Worm (Caenorhabditis elegans) whole organism, mixed stage, embryonic: ENCODE results near the gene M70.3.

ENCODE experiments used
- drap-1 ChIP-seq: fragments of 200-800 bp; sonication (Bioruptor generic); optimal IDR thresholded peaks from 3 replicates; lab custom pipeline; 2018; ENCODE audit warnings: mild to moderate bottlenecking, missing genetic modification characterization, missing compliant biosample characterization
- lsy-2 ChIP-seq: fragments of 150-350 bp; optimal IDR thresholded peaks from 2 replicates; lab custom pipeline; 2014; ENCODE audit warnings: missing biosample characterization, missing genetic modification characterization
- mep-1 ChIP-seq: fragments of 150-350 bp; optimal IDR thresholded peaks from 2 replicates; lab custom pipeline; 2017; ENCODE audit warnings: missing biosample characterization, missing genetic modification reagents, missing genetic modification characterization, inconsistent platforms
- nhr-28 ChIP-seq: fragments of 150-350 bp; optimal IDR thresholded peaks from 2 replicates; lab custom pipeline; 2014; ENCODE audit warnings: missing biosample characterization, missing genetic modification characterization
- pha-4 ChIP-seq: fragments of 150-350 bp; optimal IDR thresholded peaks from 2 replicates; lab custom pipeline; 2018; ENCODE audit warnings: missing biosample characterization, missing genetic modification reagents, missing genetic modification characterization
- snpc-4 ChIP-seq: fragments of 150-350 bp; optimal IDR thresholded peaks from 2 replicates; lab custom pipeline; 2014; ENCODE audit warnings: missing biosample characterization, missing genetic modification characterization

DNA sequence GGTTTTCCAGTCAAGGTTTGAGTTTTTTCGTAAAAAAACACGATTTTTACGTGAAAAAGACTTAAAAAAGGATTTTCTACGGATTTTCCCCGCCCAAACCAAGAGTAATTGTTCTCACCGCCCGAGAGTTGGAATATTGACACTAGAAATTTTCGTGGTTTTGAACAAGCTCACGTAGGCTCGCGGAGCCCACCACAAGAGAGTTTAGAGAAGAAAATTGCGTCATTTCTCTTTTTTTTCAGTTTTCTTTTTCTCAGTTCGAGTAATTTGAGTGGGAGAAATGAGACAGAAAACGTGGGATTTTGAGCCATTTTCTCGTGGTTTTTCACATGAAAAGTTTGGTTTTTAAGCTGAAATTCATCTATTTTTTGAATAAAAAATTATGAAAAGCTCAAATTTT is 48.7 kb downstream of the M70.3 start:
- no peak for TF ChIP-seq snpc-4
- no peak for TF ChIP-seq drap-1 (GFP tag; lab: Kevin White, UChicago)
- TF ChIP-seq lsy-2 (tag; lab: Kevin White, UChicago), result no peak
- no peak for TF ChIP-seq pha-4
- no peak for TF ChIP-seq nhr-28 (tag; lab: Kevin White, UChicago)
- no peak for TF ChIP-seq mep-1 (tag; lab: Kevin White, UChicago)
